Worm (Caenorhabditis elegans): ENCODE measurements around the gene acl-5.

DNA sequence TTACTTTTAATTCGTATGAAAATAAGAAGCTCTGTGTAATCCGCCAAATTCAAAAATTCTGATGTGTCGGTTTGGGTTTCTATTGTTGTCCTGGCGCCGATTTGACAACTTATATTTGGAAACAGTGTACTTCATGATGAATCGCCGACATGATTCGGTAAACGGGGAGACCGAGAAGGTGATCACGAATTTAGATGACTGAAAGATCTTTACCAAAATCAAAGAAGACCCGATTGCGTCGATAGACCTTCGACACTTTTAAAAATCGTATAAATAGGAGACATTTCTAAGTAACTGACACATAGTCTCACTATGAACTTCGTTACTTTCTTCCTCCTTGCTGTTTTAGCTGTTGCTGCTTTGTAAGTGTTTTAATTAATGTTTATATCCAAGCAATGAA, 24.8 kb downstream of the acl-5 start, which contains the start of gene fip-5:
- no peak for TF ChIP-seq W03F9.2 (tag; optimal IDR thresholded peaks at IDR 0.05)
- no peak for TF ChIP-seq him-1 (tag; optimal IDR thresholded peaks at IDR 0.05)
